Worm (Caenorhabditis elegans): Measurements from ENCODE around the gene cpi-2.

DNA sequence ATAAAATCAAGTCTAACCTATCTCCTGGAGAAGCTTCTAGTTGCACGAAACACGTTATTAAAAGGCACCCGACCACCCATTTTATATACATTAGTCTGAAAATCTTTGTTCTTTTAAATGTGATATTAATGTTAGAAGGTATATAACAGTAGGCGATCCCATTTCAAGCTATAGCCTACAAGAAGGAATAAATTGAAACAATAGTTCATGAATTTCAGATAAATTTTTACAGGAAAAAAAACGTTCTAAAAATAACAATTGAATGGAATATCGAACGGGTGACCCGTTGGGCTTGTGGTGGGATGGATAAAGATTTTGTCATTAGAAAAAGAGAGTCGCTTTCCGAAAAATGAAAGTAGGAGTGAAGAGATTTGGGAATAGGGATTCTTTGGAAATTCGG lies 4.0 kb downstream of the cpi-2 start, which contains the start of gene pgap-3:
- TF ChIP-seq nhr-129 (tag; optimal IDR thresholded peaks at IDR 0.05) (no peak), unc-39 (tag; optimal IDR thresholded peaks at IDR 0.05) (no peak), nhr-237 (tag; optimal IDR thresholded peaks at IDR 0.05) (no peak), aly-2 (tag; optimal IDR thresholded peaks at IDR 0.05) (no peak), snpc-4 (tag; optimal IDR thresholded peaks at IDR 0.05) (no peak), egl-27 (tag; optimal IDR thresholded peaks at IDR 0.05) (no peak)

Measured in whole organism, L2 larva.